Fruit fly (Drosophila melanogaster) whole organism, embryonic: ENCODE measurements around the gene CG15333.

Experiments
- CG1024 ChIP-seq: fragments of 200-800 bp; sonication (Bioruptor generic); IDR thresholded peaks from 2 replicates; pipeline ENCODE4 v1.3.6; 2022; ENCODE audit warnings: missing biosample characterization, missing genetic modification characterization
- CG11504 ChIP-seq: fragments of 200-800 bp; sonication (Bioruptor generic); optimal IDR thresholded peaks from 3 replicates; lab custom pipeline; 2019; ENCODE audit warnings: missing biosample characterization, mild to moderate bottlenecking, missing genetic modification characterization, moderate library complexity
- CG15601 ChIP-seq: fragments of 200-800 bp; sonication (Bioruptor generic); optimal IDR thresholded peaks from 3 replicates; lab custom pipeline; 2019; ENCODE audit warnings: missing biosample characterization, mild to moderate bottlenecking, missing genetic modification characterization, moderate library complexity
- CG15696 ChIP-seq: fragments of 200-800 bp; sonication (Bioruptor generic); optimal IDR thresholded peaks from 2 replicates; lab custom pipeline; 2019; ENCODE audit warnings: missing biosample characterization, mild to moderate bottlenecking, missing genetic modification characterization, moderate library complexity
- CG17361 ChIP-seq: fragments of 200-800 bp; sonication (Bioruptor generic); IDR thresholded peaks from 3 replicates; pipeline ENCODE4 v1.3.6; 2022; ENCODE audit warnings: missing biosample characterization, missing genetic modification characterization
- CG18262 ChIP-seq: fragments of 200-800 bp; optimal IDR thresholded peaks from 3 replicates; lab custom pipeline; 2019; ENCODE audit warnings: missing biosample characterization, mild to moderate bottlenecking, missing genetic modification characterization, moderate library complexity
- CG2678 ChIP-seq: fragments of 200-800 bp; sonication (Bioruptor generic); optimal IDR thresholded peaks from 3 replicates; lab custom pipeline; 2019; ENCODE audit warnings: missing biosample characterization, mild to moderate bottlenecking, missing genetic modification characterization, moderate library complexity
- CG30403 ChIP-seq: fragments of 200-800 bp; sonication (Bioruptor generic); optimal IDR thresholded peaks from 3 replicates; lab custom pipeline; 2016; ENCODE audit warnings: missing biosample characterization, missing genetic modification characterization
- CG30431 ChIP-seq: fragments of 200-800 bp; sonication (Bioruptor generic); optimal IDR thresholded peaks from 2 replicates; lab custom pipeline; 2017; ENCODE audit warnings: missing biosample characterization, missing genetic modification characterization
- CG3281 ChIP-seq: fragments of 200-800 bp; sonication (Bioruptor generic); optimal IDR thresholded peaks from 3 replicates; lab custom pipeline; 2017; ENCODE audit warnings: missing biosample characterization, mild to moderate bottlenecking, missing genetic modification characterization
- CG33213 ChIP-seq: fragments of 200-800 bp; sonication (Bioruptor generic); optimal IDR thresholded peaks from 3 replicates; lab custom pipeline; 2016; ENCODE audit warnings: missing biosample characterization, missing genetic modification characterization
- CG34422 ChIP-seq: fragments of 200-800 bp; sonication (Bioruptor generic); IDR thresholded peaks from 3 replicates; pipeline ENCODE4 v1.3.6; 2022; ENCODE audit warnings: missing biosample characterization, missing genetic modification characterization
- CG42726 ChIP-seq: fragments of 200-800 bp; sonication (Bioruptor generic); IDR thresholded peaks from 2 replicates; pipeline ENCODE4 v1.3.6; 2022; ENCODE audit warnings: missing biosample characterization, missing genetic modification characterization; ENCODE audit not compliant: partially characterized antibody
- CG7745 ChIP-seq: fragments of 200-800 bp; sonication (Bioruptor generic); optimal IDR thresholded peaks from 2 replicates; lab custom pipeline; 2018; ENCODE audit warnings: missing biosample characterization, mild to moderate bottlenecking, missing genetic modification characterization, moderate library complexity
- CG9609 ChIP-seq: fragments of 200-800 bp; sonication (Bioruptor generic); optimal IDR thresholded peaks from 3 replicates; lab custom pipeline; 2016; ENCODE audit warnings: missing biosample characterization, missing genetic modification characterization
- Deaf1 ChIP-seq: fragments of 200-800 bp; optimal IDR thresholded peaks from 3 replicates; lab custom pipeline; 2019; ENCODE audit warnings: missing biosample characterization, mild to moderate bottlenecking, missing genetic modification characterization, moderate library complexity
- Dek ChIP-seq: fragments of 200-800 bp; sonication (Bioruptor generic); optimal IDR thresholded peaks from 3 replicates; lab custom pipeline; 2019; ENCODE audit warnings: missing biosample characterization, mild to moderate bottlenecking, missing genetic modification characterization, moderate library complexity
- Dip3 ChIP-seq: fragments of 200-800 bp; sonication (Bioruptor generic); optimal IDR thresholded peaks from 3 replicates; lab custom pipeline; 2016; ENCODE audit warnings: missing biosample characterization, missing genetic modification characterization
- Dll ChIP-seq: fragments of 200-800 bp; sonication (Bioruptor generic); IDR thresholded peaks from 4 replicates; pipeline ENCODE4 v1.3.6; 2022; ENCODE audit warnings: missing biosample characterization, missing genetic modification characterization; ENCODE audit not compliant: partially characterized antibody
- Hmx ChIP-seq: fragments of 200-800 bp; sonication (Bioruptor generic); optimal IDR thresholded peaks from 2 replicates; lab custom pipeline; 2016; ENCODE audit warnings: missing biosample characterization, missing genetic modification characterization
- Lpt ChIP-seq: fragments of >200 bp; optimal IDR thresholded peaks from 2 replicates; lab custom pipeline; 2018; ENCODE audit warnings: missing biosample characterization, missing genetic modification characterization
- Med ChIP-seq: fragments of 200-800 bp; sonication (Bioruptor generic); peaks from one replicate; lab custom pipeline; 2016; ENCODE audit warnings: missing biosample characterization, missing genetic modification characterization, mild to moderate bottlenecking, inconsistent platforms, moderate library complexity
- Vsx1 ChIP-seq: fragments of 200-800 bp; sonication (Bioruptor generic); optimal IDR thresholded peaks from 2 replicates; lab custom pipeline; 2017; ENCODE audit warnings: missing biosample characterization, mild to moderate bottlenecking, missing genetic modification characterization, missing genetic modification reagents
- ab ChIP-seq: fragments of 200-800 bp; sonication (Bioruptor generic); optimal IDR thresholded peaks from 2 replicates; lab custom pipeline; 2016; ENCODE audit warnings: missing biosample characterization, missing genetic modification characterization
- aop ChIP-seq: fragments of 200-800 bp; sonication (Bioruptor generic); IDR thresholded peaks from 2 replicates; pipeline ENCODE4 v1.3.6; 2022; ENCODE audit warnings: missing biosample characterization, missing genetic modification characterization
- ara ChIP-seq: fragments of 200-800 bp; sonication (Bioruptor generic); IDR thresholded peaks from 2 replicates; pipeline ENCODE4 v1.3.6; 2022; ENCODE audit warnings: missing biosample characterization, missing genetic modification characterization
- ash1 ChIP-seq: fragments of 200-800 bp; sonication (Bioruptor generic); optimal IDR thresholded peaks from 2 replicates; lab custom pipeline; 2018; ENCODE audit warnings: missing biosample characterization, mild to moderate bottlenecking, missing genetic modification characterization
- bbx ChIP-seq: fragments of 200-800 bp; sonication (Bioruptor generic); IDR thresholded peaks from 2 replicates; pipeline ENCODE4 v1.3.6; 2022; ENCODE audit warnings: missing biosample characterization, missing genetic modification characterization; ENCODE audit not compliant: partially characterized antibody
- bsh ChIP-seq, 2 experiments: fragments of 200-800 bp; sonication (Bioruptor generic); optimal IDR thresholded peaks; 2 replicates each; lab custom pipeline; 2017 to 2018; ENCODE audit warnings: mild to moderate bottlenecking in 2 of 2, missing biosample characterization in 2 of 2, missing genetic modification characterization in 2 of 2, moderate library complexity in 1 of 2
- chn ChIP-seq: fragments of 200-800 bp; sonication (Bioruptor generic); optimal IDR thresholded peaks from 2 replicates; lab custom pipeline; 2016; ENCODE audit warnings: missing biosample characterization, missing genetic modification characterization
- disco-r ChIP-seq: fragments of 200-800 bp; sonication (Bioruptor generic); optimal IDR thresholded peaks from 2 replicates; lab custom pipeline; 2016; ENCODE audit warnings: missing biosample characterization, missing genetic modification characterization
- esg ChIP-seq: fragments of 200-800 bp; sonication (Bioruptor generic); conservative IDR thresholded peaks from 2 replicates; pipeline ENCODE4 v1.3.6; 2022; ENCODE audit warnings: missing biosample characterization, missing genetic modification characterization
- hth ChIP-seq: fragments of >200 bp; optimal IDR thresholded peaks from 2 replicates; lab custom pipeline; 2017; ENCODE audit warnings: inconsistent platforms
- kah ChIP-seq: fragments of 200-800 bp; sonication (Bioruptor generic); optimal IDR thresholded peaks from 2 replicates; lab custom pipeline; 2018; ENCODE audit warnings: missing biosample characterization, mild to moderate bottlenecking, missing genetic modification characterization
- kni ChIP-seq: fragments of 200-800 bp; sonication (Bioruptor generic); optimal IDR thresholded peaks from 3 replicates; lab custom pipeline; 2017; ENCODE audit warnings: mild to moderate bottlenecking, missing biosample characterization, missing genetic modification reagents, missing genetic modification characterization
- knrl ChIP-seq: fragments of 200-800 bp; sonication (Bioruptor generic); IDR thresholded peaks from 3 replicates; pipeline ENCODE4 v1.3.6; 2022; ENCODE audit warnings: missing biosample characterization, missing genetic modification characterization; ENCODE audit not compliant: partially characterized antibody
- luna ChIP-seq: fragments of 200-800 bp; sonication (Bioruptor generic); optimal IDR thresholded peaks from 2 replicates; lab custom pipeline; 2016; ENCODE audit warnings: missing biosample characterization, missing genetic modification characterization
- mld ChIP-seq: fragments of 200-800 bp; sonication (Bioruptor generic); IDR thresholded peaks from 3 replicates; pipeline ENCODE4 v1.3.6; 2022; ENCODE audit warnings: missing biosample characterization, missing genetic modification characterization; ENCODE audit not compliant: partially characterized antibody
- pb ChIP-seq: fragments of 200-800 bp; sonication (Bioruptor generic); optimal IDR thresholded peaks from 3 replicates; lab custom pipeline; 2016; ENCODE audit warnings: missing biosample characterization, missing genetic modification characterization
- peb ChIP-seq: fragments of 200-800 bp; sonication (Bioruptor generic); IDR thresholded peaks from 2 replicates; pipeline ENCODE4 v1.3.6; 2022; ENCODE audit warnings: missing biosample characterization, missing genetic modification characterization
- prd ChIP-seq, 3 experiments: fragments of >200 bp in 2 of 3; fragments of 200-800 bp in 1 of 3; sonication (Bioruptor generic) in 1 of 3; optimal IDR thresholded peaks in 2 of 3; IDR thresholded peaks in 1 of 3; 2 replicates in 2 of 3; 3 replicates in 1 of 3; pipeline versions ENCODE4 v1.3.6 to Lab custom; 2017 to 2022; ENCODE audit warnings: missing biosample characterization in 1 of 3, missing genetic modification characterization in 1 of 3
- psq ChIP-seq: fragments of 200-800 bp; sonication (Bioruptor generic); optimal IDR thresholded peaks from 2 replicates; lab custom pipeline; 2017; ENCODE audit warnings: missing biosample characterization, missing genetic modification characterization
- pum ChIP-seq: fragments of 200-800 bp; sonication (Bioruptor generic); optimal IDR thresholded peaks from 2 replicates; lab custom pipeline; 2016; ENCODE audit warnings: missing biosample characterization, missing genetic modification characterization
- rib ChIP-seq: fragments of 200-800 bp; sonication (Bioruptor generic); IDR thresholded peaks from 2 replicates; pipeline ENCODE4 v1.3.6; 2022; ENCODE audit warnings: missing biosample characterization, missing genetic modification characterization
- sisA ChIP-seq: fragments of 200-800 bp; sonication (Bioruptor generic); IDR thresholded peaks from 2 replicates; pipeline ENCODE4 v1.3.6; 2022; ENCODE audit warnings: missing biosample characterization, missing genetic modification characterization
- tna ChIP-seq: fragments of 200-800 bp; sonication (Bioruptor generic); IDR thresholded peaks from 2 replicates; pipeline ENCODE4 v1.3.6; 2022; ENCODE audit warnings: missing biosample characterization, missing genetic modification characterization; ENCODE audit not compliant: partially characterized antibody
- toy ChIP-seq: fragments of 200-800 bp; sonication (Bioruptor generic); IDR thresholded peaks from 2 replicates; pipeline ENCODE4 v1.3.6; 2022; ENCODE audit warnings: missing biosample characterization, missing genetic modification characterization
- unc-4 ChIP-seq: fragments of 200-800 bp; sonication (Bioruptor generic); IDR thresholded peaks from 2 replicates; pipeline ENCODE4 v1.3.6; 2022; ENCODE audit warnings: missing biosample characterization, missing genetic modification characterization; ENCODE audit not compliant: partially characterized antibody
- wor ChIP-seq: fragments of 200-800 bp; sonication (Bioruptor generic); IDR thresholded peaks from 2 replicates; pipeline ENCODE4 v1.3.6; 2022; ENCODE audit warnings: missing biosample characterization, missing genetic modification characterization

Gene CG15333

DNA sequence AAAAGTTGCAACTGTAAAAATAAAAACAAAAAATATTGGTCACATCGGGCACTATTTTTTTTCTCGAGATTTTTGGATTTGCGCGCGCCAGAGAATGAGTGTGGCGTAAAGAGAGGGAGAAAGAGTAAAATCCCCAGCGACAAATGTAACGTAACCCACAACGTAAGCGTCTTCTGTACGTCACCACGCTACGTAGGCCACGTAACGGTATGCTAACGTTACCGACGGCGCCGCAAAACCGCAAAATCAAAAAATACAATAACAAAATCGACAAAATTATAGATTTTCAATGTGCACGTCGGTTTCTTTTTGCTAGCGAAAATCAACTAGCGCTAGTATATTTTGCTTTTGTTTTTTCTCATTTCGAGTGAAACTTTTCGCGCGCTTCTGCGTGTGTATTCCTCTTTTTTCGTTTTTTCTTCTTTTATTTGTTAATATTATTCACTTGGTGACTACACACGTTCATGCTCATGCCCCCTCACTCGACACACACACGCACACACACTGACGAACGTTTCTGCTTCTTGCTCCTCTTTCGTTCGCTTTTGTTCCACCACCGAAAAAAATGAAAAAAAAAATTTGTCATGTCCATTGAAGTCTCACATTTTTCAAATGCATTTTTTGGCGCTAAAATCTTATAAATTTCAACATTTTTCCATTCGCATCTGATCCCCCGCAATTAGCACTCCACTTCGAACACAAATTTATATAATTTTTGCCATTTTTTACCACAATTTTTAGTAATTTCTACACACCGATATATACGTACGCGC, 39.2 kb upstream of the CG15333 start (continued):
- TF ChIP-seq CG7745 (tag; lab: Kevin White, UChicago) (no peak), peb (GFP tag; lab: Robert Waterston, UW) (no peak), hth (no peak), CG15696 (tag; lab: Kevin White, UChicago) (no peak), ab (GFP tag; lab: Kevin White, UChicago) (no peak), wor (GFP tag; lab: Robert Waterston, UW) (no peak), CG3281 (peak; percentile 0), Hmx (no peak), Dip3 (no peak), CG9609 (GFP tag; lab: Kevin White, UChicago) (no peak), knrl (GFP tag; lab: Robert Waterston, UW) (no peak), CG11504 (tag; lab: Kevin White, UChicago) (no peak), unc-4 (GFP tag; lab: Robert Waterston, UW) (0 out of 2 replicates have a peak, but pooled peaks have one; percentile 24), ara (GFP tag; lab: Robert Waterston, UW) (no peak), toy (GFP tag; lab: Robert Waterston, UW) (no peak), CG2678 (tag; lab: Kevin White, UChicago) (peak; percentile 21), CG33213 (GFP tag; lab: Kevin White, UChicago) (no peak), rib (GFP tag; lab: Robert Waterston, UW) (no peak), pb (GFP tag; lab: Kevin White, UChicago) (no peak), kah (GFP tag; lab: Kevin White, UChicago) (no peak), CG30403 (GFP tag; lab: Kevin White, UChicago) (no peak), CG17361 (GFP tag; lab: Robert Waterston, UW) (0 out of 3 replicates have a peak, but pooled peaks have one; percentile 7), prd (optimal IDR thresholded peaks at IDR 0.05; lab: Kevin White, UChicago) (no peak), prd (GFP tag; IDR thresholded peaks at IDR 0.05; lab: Robert Waterston, UW) (no peak), chn (GFP tag; lab: Kevin White, UChicago) (no peak), CG30431 (GFP tag; lab: Kevin White, UChicago) (no peak), pum (GFP tag; lab: Kevin White, UChicago) (no peak), mld (GFP tag; lab: Robert Waterston, UW) (no peak), Dek (tag; lab: Kevin White, UChicago) (no peak), Lpt (GFP tag; lab: Kevin White, UChicago) (no peak), aop (no peak), CG34422 (GFP tag; lab: Robert Waterston, UW) (peak; percentile 40; the same call in 1 of the 3 replicates), Med (GFP tag; lab: Kevin White, UChicago) (peak; percentile 68), CG18262 (tag; lab: Kevin White, UChicago) (no peak), CG1024 (GFP tag; lab: Robert Waterston, UW) (no peak), esg (GFP tag; lab: Robert Waterston, UW) (no peak), Deaf1 (tag; lab: Kevin White, UChicago) (no peak), bbx (GFP tag; lab: Robert Waterston, UW) (no peak), CG15601 (tag; lab: Kevin White, UChicago) (no peak), disco-r (GFP tag; lab: Kevin White, UChicago) (no peak), CG42726 (GFP tag; lab: Robert Waterston, UW) (no peak), sisA (GFP tag; lab: Robert Waterston, UW) (no peak), kni (GFP tag; lab: Kevin White, UChicago) (no peak), bsh (GFP tag; optimal IDR thresholded peaks at IDR 0.05; lab: Kevin White, UChicago) (peak in 1 of 2 experiments; percentile 6), tna (GFP tag; lab: Robert Waterston, UW) (no peak), ash1 (no peak), luna (GFP tag; lab: Kevin White, UChicago) (no peak), Dll (GFP tag; lab: Robert Waterston, UW) (no peak), psq (GFP tag; lab: Kevin White, UChicago) (peak; percentile 20), Vsx1 (GFP tag; lab: Kevin White, UChicago) (no peak)
